Worm (Caenorhabditis elegans) whole organism, L4 larva: Measurements from ENCODE around the gene fbxb-71.

Source experiments
- F37D6.2 ChIP-seq: sonication (generic microtip); optimal IDR thresholded peaks from 2 replicates; lab custom pipeline; 2016; ENCODE audit warnings: mild to moderate bottlenecking, missing genetic modification characterization, missing compliant biosample characterization
- aha-1 ChIP-seq: fragments of 150-350 bp; peaks from one replicate; lab custom pipeline; 2014; ENCODE audit warnings: missing biosample characterization, missing genetic modification characterization
- attf-4 ChIP-seq: sonication (generic microtip); optimal IDR thresholded peaks from 3 replicates; lab custom pipeline; 2017; ENCODE audit warnings: missing biosample characterization, missing genetic modification characterization
- ctbp-1 ChIP-seq: fragments of 200-800 bp; sonication (Bioruptor generic); IDR thresholded peaks from 2 replicates; pipeline ENCODE4 v1.3.6; 2022; ENCODE audit warnings: missing genetic modification reagents, missing genetic modification characterization, missing compliant biosample characterization
- daf-12 ChIP-seq: fragments of 150-350 bp; optimal IDR thresholded peaks from 2 replicates; lab custom pipeline; 2014; ENCODE audit warnings: missing biosample characterization, missing genetic modification reagents, missing genetic modification characterization
- daf-16 ChIP-seq, 3 experiments: sonication (generic microtip); optimal IDR thresholded peaks; 2 replicates each; lab custom pipeline; 2016 to 2017; ENCODE audit warnings: missing genetic modification characterization in 3 of 3, missing genetic modification reagents in 3 of 3, mild to moderate bottlenecking in 2 of 3, missing compliant biosample characterization in 2 of 3, missing biosample characterization in 1 of 3, moderate library complexity in 1 of 3
- daf-19 ChIP-seq: fragments of 200-800 bp; sonication (Bioruptor generic); conservative IDR thresholded peaks from 2 replicates; pipeline ENCODE4 v1.3.6; 2022; ENCODE audit warnings: missing genetic modification characterization, missing compliant biosample characterization
- daf-8 ChIP-seq: fragments of 200-800 bp; sonication (Bioruptor generic); IDR thresholded peaks from 2 replicates; pipeline ENCODE4 v1.3.6; 2022; ENCODE audit warnings: missing genetic modification characterization, missing compliant biosample characterization
- dmd-6 ChIP-seq: fragments of 200-800 bp; sonication (Bioruptor generic); IDR thresholded peaks from 2 replicates; pipeline ENCODE4 v1.3.6; 2022; ENCODE audit warnings: missing genetic modification reagents, missing genetic modification characterization, missing compliant biosample characterization
- dve-1 ChIP-seq: sonication (generic microtip); optimal IDR thresholded peaks from 2 replicates; lab custom pipeline; 2017; ENCODE audit warnings: antibody characterized with exemption, mild to moderate bottlenecking, missing genetic modification characterization, missing compliant biosample characterization; ENCODE audit not compliant: insufficient read depth
- egl-43 ChIP-seq: fragments of 200-800 bp; sonication (Bioruptor generic); IDR thresholded peaks from 2 replicates; pipeline ENCODE4 v1.3.6; 2022; ENCODE audit warnings: missing genetic modification reagents, missing genetic modification characterization, missing compliant biosample characterization
- fos-1 ChIP-seq: fragments of 150-350 bp; optimal IDR thresholded peaks from 2 replicates; lab custom pipeline; 2014; ENCODE audit warnings: missing biosample characterization, missing genetic modification characterization
- gei-8 ChIP-seq: fragments of 200-800 bp; sonication (Bioruptor generic); optimal IDR thresholded peaks from 2 replicates; lab custom pipeline; 2018; ENCODE audit warnings: mild to moderate bottlenecking, missing genetic modification characterization, missing compliant biosample characterization
- hlh-11 ChIP-seq: fragments of 200-800 bp; sonication (Bioruptor generic); optimal IDR thresholded peaks from 2 replicates; lab custom pipeline; 2018; ENCODE audit warnings: mild to moderate bottlenecking, missing genetic modification characterization, missing compliant biosample characterization
- hlh-30 ChIP-seq: sonication (generic microtip); optimal IDR thresholded peaks from 2 replicates; lab custom pipeline; 2017; ENCODE audit warnings: antibody characterized with exemption, mild to moderate bottlenecking, missing genetic modification characterization, missing compliant biosample characterization; ENCODE audit not compliant: insufficient read depth
- lin-1 ChIP-seq: fragments of 200-800 bp; sonication (Bioruptor generic); IDR thresholded peaks from 2 replicates; pipeline ENCODE4 v1.3.6; 2022; ENCODE audit warnings: missing genetic modification reagents, missing genetic modification characterization, missing compliant biosample characterization
- lin-13 ChIP-seq: fragments of 150-350 bp; optimal IDR thresholded peaks from 2 replicates; lab custom pipeline; 2014; ENCODE audit warnings: missing biosample characterization, missing genetic modification reagents, missing genetic modification characterization
- lin-29 ChIP-seq: fragments of 200-800 bp; sonication (Bioruptor generic); IDR thresholded peaks from 2 replicates; pipeline ENCODE4 v1.3.6; 2022; ENCODE audit warnings: missing genetic modification reagents, missing genetic modification characterization, missing compliant biosample characterization
- lir-3 ChIP-seq: sonication (generic microtip); optimal IDR thresholded peaks from 2 replicates; lab custom pipeline; 2016; ENCODE audit warnings: mild to moderate bottlenecking, missing genetic modification characterization, missing compliant biosample characterization
- mdl-1 ChIP-seq, 2 experiments: fragments of 150-350 bp in 1 of 2; sonication (generic microtip) in 1 of 2; optimal IDR thresholded peaks; 2 replicates each; lab custom pipeline; 2014 to 2017; ENCODE audit warnings: missing biosample characterization in 2 of 2, missing genetic modification characterization in 2 of 2
- mxl-3 ChIP-seq: fragments of 200-800 bp; sonication (Bioruptor generic); optimal IDR thresholded peaks from 2 replicates; lab custom pipeline; 2018; ENCODE audit warnings: mild to moderate bottlenecking, missing genetic modification characterization, missing compliant biosample characterization
- nhr-28 ChIP-seq: fragments of 150-350 bp; optimal IDR thresholded peaks from 2 replicates; lab custom pipeline; 2014; ENCODE audit warnings: missing biosample characterization, missing genetic modification characterization
- nhr-48 ChIP-seq: sonication (generic microtip); optimal IDR thresholded peaks from 2 replicates; lab custom pipeline; 2016; ENCODE audit warnings: mild to moderate bottlenecking, missing genetic modification characterization, missing compliant biosample characterization
- nhr-76 ChIP-seq: fragments of 150-350 bp; optimal IDR thresholded peaks from 2 replicates; lab custom pipeline; 2014; ENCODE audit warnings: missing biosample characterization, missing genetic modification characterization
- nhr-77 ChIP-seq: fragments of 150-350 bp; optimal IDR thresholded peaks from 2 replicates; lab custom pipeline; 2014; ENCODE audit warnings: missing biosample characterization, missing genetic modification characterization
- php-3 ChIP-seq: fragments of 200-800 bp; sonication (Bioruptor generic); IDR thresholded peaks from 2 replicates; pipeline ENCODE4 v1.3.6; 2022; ENCODE audit warnings: missing genetic modification reagents, missing genetic modification characterization, missing compliant biosample characterization
- pqm-1 ChIP-seq: sonication (generic microtip); optimal IDR thresholded peaks from 2 replicates; lab custom pipeline; 2017; ENCODE audit warnings: missing biosample characterization, missing genetic modification characterization
- sdz-12 ChIP-seq: fragments of 200-800 bp; sonication (Bioruptor generic); optimal IDR thresholded peaks from 2 replicates; lab custom pipeline; 2018; ENCODE audit warnings: mild to moderate bottlenecking, missing genetic modification characterization, missing compliant biosample characterization
- set-16 ChIP-seq: fragments of 200-800 bp; sonication (Bioruptor generic); IDR thresholded peaks from 2 replicates; pipeline ENCODE4 v1.3.6; 2022; ENCODE audit warnings: missing genetic modification reagents, missing genetic modification characterization, missing compliant biosample characterization
- snpc-1.2 ChIP-seq: fragments of 200-800 bp; sonication (Bioruptor generic); IDR thresholded peaks from 2 replicates; pipeline ENCODE4 v1.3.6; 2022; ENCODE audit warnings: missing genetic modification reagents, missing genetic modification characterization, missing compliant biosample characterization
- snpc-4 ChIP-seq: fragments of 150-350 bp; optimal IDR thresholded peaks from 2 replicates; lab custom pipeline; 2014; ENCODE audit warnings: missing biosample characterization, missing genetic modification characterization
- spr-1 ChIP-seq: sonication (generic microtip); optimal IDR thresholded peaks from 2 replicates; lab custom pipeline; 2016; ENCODE audit warnings: mild to moderate bottlenecking, missing genetic modification characterization, missing compliant biosample characterization
- tag-97 ChIP-seq: fragments of 200-800 bp; sonication (Bioruptor generic); IDR thresholded peaks from 2 replicates; pipeline ENCODE4 v1.3.6; 2022; ENCODE audit warnings: missing genetic modification characterization, missing compliant biosample characterization
- tra-1 ChIP-seq: fragments of 200-800 bp; sonication (Bioruptor generic); IDR thresholded peaks from 2 replicates; pipeline ENCODE4 v1.3.6; 2022; ENCODE audit warnings: missing genetic modification reagents, missing genetic modification characterization, missing compliant biosample characterization
- unc-62 ChIP-seq, 3 experiments: fragments of 150-350 bp in 1 of 3; sonication (generic microtip); optimal IDR thresholded peaks in 2 of 3; peaks in 1 of 3; 1 replicate in 1 of 3; 2 replicates in 2 of 3; lab custom pipeline; 2014 to 2017; ENCODE audit warnings: missing biosample characterization in 3 of 3, missing genetic modification characterization in 3 of 3, missing genetic modification reagents in 3 of 3, missing genotype in 1 of 3
- ztf-11 ChIP-seq: fragments of 150-350 bp; optimal IDR thresholded peaks from 2 replicates; lab custom pipeline; 2014; ENCODE audit warnings: missing biosample characterization, missing genetic modification characterization
- ztf-7 ChIP-seq: fragments of 150-350 bp; optimal IDR thresholded peaks from 2 replicates; lab custom pipeline; 2014; ENCODE audit warnings: missing biosample characterization, missing genetic modification characterization

Gene fbxb-71

DNA sequence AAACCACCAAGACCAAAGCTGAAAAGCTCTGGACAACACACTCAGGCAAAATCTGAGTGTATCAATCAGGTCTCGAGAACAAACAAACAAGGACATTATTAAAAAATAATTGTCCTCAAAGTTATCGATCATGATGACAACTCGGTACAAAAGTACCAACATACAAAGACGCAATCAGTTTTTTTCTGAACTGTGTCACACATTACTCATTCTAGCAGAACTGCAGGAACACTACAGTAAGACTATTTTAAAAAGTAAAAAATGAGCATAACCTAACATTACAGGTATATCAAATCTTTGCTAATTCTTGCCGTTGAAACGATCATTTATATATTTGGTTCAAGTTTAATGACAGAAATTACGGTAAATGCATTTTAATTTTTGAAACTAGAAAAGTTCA lies 33.5 kb downstream of the fbxb-71 start, which contains the start of gene K09C4.2:
K09C4.2 (plus strand) TSS at position 301 of the 400 bp plus-strand sequence.
- TF ChIP-seq snpc-4 (tag; lab: Kevin White, UChicago) (no peak), aha-1 (tag; lab: Kevin White, UChicago) (peak; percentile 29), tra-1 (GFP tag; lab: Robert Waterston, UW) (no peak)

DNA sequence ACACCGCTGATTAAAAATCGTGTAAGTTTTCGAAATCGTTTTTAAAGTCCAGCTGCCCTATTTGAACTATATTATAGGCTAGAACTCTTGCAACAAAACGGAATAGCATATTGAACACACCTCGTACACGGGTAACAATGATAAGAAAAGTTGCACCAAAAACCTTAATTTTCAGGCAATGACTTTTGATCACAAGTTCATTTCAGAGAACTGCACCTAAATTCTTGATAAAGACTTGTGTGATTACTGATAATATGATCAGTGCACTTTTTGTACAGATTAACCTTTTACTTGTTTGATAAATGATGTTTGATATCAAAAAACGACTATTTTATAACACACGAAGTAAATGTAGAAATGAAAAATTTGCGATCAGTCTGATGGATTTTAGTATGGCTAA lies 35.1 kb downstream of the fbxb-71 start:
- TF ChIP-seq hlh-30 (tag; lab: Kevin White, UChicago): peak; percentile 18
- TF ChIP-seq pqm-1 (tag; lab: Kevin White, UChicago): peak; percentile 61
- no peak for TF ChIP-seq daf-16 (GFP tag; optimal IDR thresholded peaks at IDR 0.05; lab: Kevin White, UChicago)
- TF ChIP-seq daf-16 (tag; optimal IDR thresholded peaks at IDR 0.05; lab: Kevin White, UChicago): peak; percentile 73
- no peak for TF ChIP-seq spr-1
- TF ChIP-seq tag-97 (GFP tag; lab: Robert Waterston, UW): no peak
- no peak for TF ChIP-seq snpc-1.2
- peak; percentile 59 for TF ChIP-seq dve-1 (tag; lab: Kevin White, UChicago)
- no peak for TF ChIP-seq egl-43 (GFP tag; lab: Robert Waterston, UW)
- peak; percentile 39 for TF ChIP-seq nhr-48 (tag; lab: Kevin White, UChicago)
- TF ChIP-seq aha-1 (tag; lab: Kevin White, UChicago): peak; percentile 71
- peak in 1 of 2 experiments; percentile 0 for TF ChIP-seq mdl-1 (tag; optimal IDR thresholded peaks at IDR 0.05; lab: Kevin White, UChicago)
- TF ChIP-seq nhr-77: peak; percentile 69
- TF ChIP-seq nhr-28: peak; percentile 78
- TF ChIP-seq unc-62 (GFP tag; optimal IDR thresholded peaks at IDR 0.05 in 1 of 2; lab: Kevin White, UChicago): peak in 1 of 2 experiments; percentile 78
- TF ChIP-seq unc-62 (tag; optimal IDR thresholded peaks at IDR 0.05; lab: Kevin White, UChicago): no peak
- no peak for TF ChIP-seq lin-13 (GFP tag; lab: Kevin White, UChicago)
- TF ChIP-seq hlh-11 (tag; lab: Kevin White, UChicago): peak; percentile 58
- TF ChIP-seq dmd-6 (GFP tag; lab: Robert Waterston, UW): peak; percentile 96
- no peak for TF ChIP-seq ctbp-1 (GFP tag; lab: Robert Waterston, UW)

ce11 chrX:3298582-3298981 lies 35.9 kb downstream of the fbxb-71 start, which contains the start of gene K09C4.1:
Gene K09C4.1 (plus strand): TSS chrX:3298882.
- no peak for TF ChIP-seq lin-1 (GFP tag; lab: Robert Waterston, UW)
- no peak for TF ChIP-seq daf-16 (GFP tag; optimal IDR thresholded peaks at IDR 0.05; lab: Kevin White, UChicago)
- peak; percentile 46 for TF ChIP-seq daf-16 (tag; optimal IDR thresholded peaks at IDR 0.05; lab: Kevin White, UChicago)
- TF ChIP-seq nhr-28: peak; percentile 26

DNA sequence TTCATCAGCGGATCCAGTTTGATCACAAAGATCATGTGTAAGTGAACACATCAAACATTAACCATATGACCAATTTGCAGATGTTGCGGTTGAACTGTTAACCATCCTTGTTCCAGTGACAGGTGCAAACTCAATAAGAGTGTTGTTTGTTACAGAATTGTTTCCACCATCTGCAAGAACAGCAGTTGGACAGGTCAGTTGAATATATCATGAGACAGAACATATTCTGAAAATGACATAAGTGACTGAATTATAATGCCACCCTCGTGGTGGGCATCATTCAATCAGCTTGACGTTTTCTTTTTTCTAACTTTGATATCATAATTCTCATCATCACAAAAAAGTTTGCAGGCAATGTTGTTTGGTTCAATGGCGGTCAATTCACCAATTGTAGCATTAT lies 37.9 kb downstream of the fbxb-71 start:
- TF ChIP-seq dmd-6 (GFP tag; lab: Robert Waterston, UW): peak; percentile 66
- no peak for TF ChIP-seq spr-1

ce11 chrX:3301770-3302169 lies 39.1 kb downstream of the fbxb-71 start, which contains the start of gene F11D5.5:
Gene F11D5.5 (plus strand): TSS chrX:3302070.
- TF ChIP-seq nhr-76 (tag; lab: Kevin White, UChicago) (no peak), dmd-6 (GFP tag; lab: Robert Waterston, UW) (no peak), gei-8 (GFP tag; lab: Kevin White, UChicago) (no peak), daf-8 (GFP tag; lab: Robert Waterston, UW) (no peak), daf-19 (GFP tag; lab: Robert Waterston, UW) (no peak), sdz-12 (GFP tag; lab: Kevin White, UChicago) (no peak), daf-12 (tag; lab: Kevin White, UChicago) (no peak), fos-1 (tag; lab: Kevin White, UChicago) (no peak), ztf-11 (tag; lab: Kevin White, UChicago) (no peak), mxl-3 (no peak), php-3 (GFP tag; lab: Robert Waterston, UW) (no peak), lin-29 (no peak), attf-4 (tag; lab: Kevin White, UChicago) (no peak), lir-3 (tag; lab: Kevin White, UChicago) (no peak), F37D6.2 (tag; lab: Kevin White, UChicago) (no peak), ztf-7 (no peak), set-16 (no peak)
- TF ChIP-seq, all 104 proteins: peak for 0
